Worm (Caenorhabditis elegans) whole organism, young adult: ENCODE data around the gene fat-1.

Experiments
- C17E4.6 ChIP-seq: fragments of 200-800 bp; sonication (Bioruptor generic); IDR thresholded peaks from 2 replicates; pipeline ENCODE4 v1.3.6; 2022; ENCODE audit warnings: missing genetic modification reagents, missing genetic modification characterization, missing compliant biosample characterization
- T26A5.8 ChIP-seq: sonication (generic microtip); optimal IDR thresholded peaks from 2 replicates; lab custom pipeline; 2016; ENCODE audit warnings: missing genetic modification characterization, missing compliant biosample characterization
- Y79H2A.3 ChIP-seq: fragments of 200-800 bp; sonication (Bioruptor generic); conservative IDR thresholded peaks from 2 replicates; pipeline ENCODE4 v1.3.6; 2022; ENCODE audit warnings: missing genetic modification reagents, missing genetic modification characterization, missing compliant biosample characterization
- ZK185.1 ChIP-seq: sonication (generic microtip); optimal IDR thresholded peaks from 2 replicates; lab custom pipeline; 2016; ENCODE audit warnings: mild to moderate bottlenecking, missing genetic modification characterization, missing compliant biosample characterization; ENCODE audit not compliant: poor library complexity, severe bottlenecking
- ceh-58 ChIP-seq: fragments of 200-800 bp; sonication (Bioruptor generic); IDR thresholded peaks from 2 replicates; pipeline ENCODE4 v1.3.6; 2022; ENCODE audit warnings: missing genetic modification characterization, missing compliant biosample characterization
- hmg-1.2 ChIP-seq: fragments of 200-800 bp; sonication (Bioruptor generic); IDR thresholded peaks from 2 replicates; pipeline ENCODE4 v1.3.6; 2022; ENCODE audit warnings: missing genetic modification reagents, missing genetic modification characterization, missing compliant biosample characterization
- let-607 ChIP-seq, 2 experiments: fragments of 200-800 bp in 1 of 2; sonication (Bioruptor generic) in 1 of 2; sonication (generic microtip) in 1 of 2; optimal IDR thresholded peaks; 2 replicates each; lab custom pipeline; 2016 to 2018; ENCODE audit warnings: mild to moderate bottlenecking in 2 of 2, missing compliant biosample characterization in 2 of 2, missing genetic modification characterization in 2 of 2, moderate library complexity in 2 of 2, missing genotype in 1 of 2
- lsl-1 ChIP-seq: fragments of 200-800 bp; sonication (Bioruptor generic); optimal IDR thresholded peaks from 2 replicates; lab custom pipeline; 2018; ENCODE audit warnings: mild to moderate bottlenecking, missing genetic modification characterization, moderate library complexity, missing compliant biosample characterization
- mcd-1 ChIP-seq: fragments of 200-800 bp; sonication (Bioruptor generic); IDR thresholded peaks from 2 replicates; pipeline ENCODE4 v1.3.6; 2022; ENCODE audit warnings: missing genetic modification reagents, missing genetic modification characterization, missing compliant biosample characterization
- nhr-80 ChIP-seq: sonication (generic microtip); optimal IDR thresholded peaks from 2 replicates; lab custom pipeline; 2016; ENCODE audit warnings: missing genetic modification characterization, missing compliant biosample characterization
- sdz-38 ChIP-seq: sonication (generic microtip); optimal IDR thresholded peaks from 2 replicates; lab custom pipeline; 2016; ENCODE audit warnings: missing genotype, missing genetic modification characterization, missing compliant biosample characterization
- sea-2 ChIP-seq: fragments of 200-800 bp; sonication (Bioruptor generic); IDR thresholded peaks from 2 replicates; pipeline ENCODE4 v1.3.6; 2022; ENCODE audit warnings: missing genetic modification characterization, missing compliant biosample characterization
- unc-62 ChIP-seq: fragments of 150-350 bp; optimal IDR thresholded peaks from 2 replicates; lab custom pipeline; 2014; ENCODE audit warnings: missing biosample characterization, missing genetic modification reagents, missing genetic modification characterization

ce11 chrIV:13342555-13342954 lies 27.1 kb downstream of the fat-1 start, which contains the start of gene W02A2.5:
- TF ChIP-seq Y79H2A.3 (no peak), ceh-58 (GFP tag; lab: Robert Waterston, UW) (no peak), ZK185.1 (tag; lab: Kevin White, UChicago) (no peak), lsl-1 (GFP tag; lab: Kevin White, UChicago) (no peak), T26A5.8 (no peak), nhr-80 (tag; lab: Kevin White, UChicago) (no peak), sea-2 (GFP tag; lab: Robert Waterston, UW) (no peak), let-607 (tag; optimal IDR thresholded peaks at IDR 0.05; lab: Kevin White, UChicago) (no peak), sdz-38 (tag; lab: Kevin White, UChicago) (no peak), hmg-1.2 (GFP tag; lab: Robert Waterston, UW) (no peak), unc-62 (GFP tag; lab: Kevin White, UChicago) (no peak), C17E4.6 (GFP tag; lab: Robert Waterston, UW) (no peak), mcd-1 (no peak)
